Fruit fly (Drosophila melanogaster) whole organism, embryonic: Measurements from ENCODE around the gene CG4570.
A peak's percentile ranks its signal among the peaks of the same experiment; 100 is the strongest.

Experiments
- Bteb2 ChIP-seq: fragments of 200-800 bp; sonication (Bioruptor generic); optimal IDR thresholded peaks from 2 replicates; lab custom pipeline; 2016; ENCODE audit warnings: missing biosample characterization, missing genetic modification characterization
- C15 ChIP-seq: fragments of 200-800 bp; sonication (Bioruptor generic); IDR thresholded peaks from 3 replicates; pipeline ENCODE4 v1.3.6; 2022; ENCODE audit warnings: missing biosample characterization, missing genetic modification characterization
- CG10274 ChIP-seq: fragments of 200-800 bp; sonication (Bioruptor generic); optimal IDR thresholded peaks from 3 replicates; lab custom pipeline; 2017; ENCODE audit warnings: missing biosample characterization, mild to moderate bottlenecking, missing genetic modification characterization
- CG10979 ChIP-seq: fragments of 200-800 bp; sonication (Bioruptor generic); optimal IDR thresholded peaks from 2 replicates; lab custom pipeline; 2018; ENCODE audit warnings: missing biosample characterization, mild to moderate bottlenecking, missing genetic modification characterization, moderate library complexity
- CG11085 ChIP-seq: fragments of 200-800 bp; sonication (Bioruptor generic); IDR thresholded peaks from 2 replicates; pipeline ENCODE4 v1.3.6; 2022; ENCODE audit warnings: missing biosample characterization, missing genetic modification characterization
- CG11696 ChIP-seq: fragments of 200-800 bp; sonication (Bioruptor generic); IDR thresholded peaks from 2 replicates; pipeline ENCODE4 v1.3.6; 2022; ENCODE audit warnings: missing biosample characterization, missing genetic modification characterization
- CG12071 ChIP-seq: fragments of 200-800 bp; sonication (Bioruptor generic); optimal IDR thresholded peaks from 3 replicates; lab custom pipeline; 2018; ENCODE audit warnings: missing biosample characterization, mild to moderate bottlenecking, missing genetic modification characterization
- CG12769 ChIP-seq: fragments of 200-800 bp; sonication (Bioruptor generic); optimal IDR thresholded peaks from 2 replicates; lab custom pipeline; 2019; ENCODE audit warnings: missing biosample characterization, mild to moderate bottlenecking, missing genetic modification characterization, moderate library complexity
- CG13296 ChIP-seq: fragments of 200-800 bp; sonication (Bioruptor generic); optimal IDR thresholded peaks from 3 replicates; lab custom pipeline; 2018; ENCODE audit warnings: missing biosample characterization, mild to moderate bottlenecking, missing genetic modification characterization
- CG15073 ChIP-seq: fragments of 200-800 bp; sonication (Bioruptor generic); optimal IDR thresholded peaks from 2 replicates; lab custom pipeline; 2016; ENCODE audit warnings: missing biosample characterization, missing genetic modification characterization
- CG15601 ChIP-seq: fragments of 200-800 bp; sonication (Bioruptor generic); optimal IDR thresholded peaks from 3 replicates; lab custom pipeline; 2019; ENCODE audit warnings: missing biosample characterization, mild to moderate bottlenecking, missing genetic modification characterization, moderate library complexity
- CG1602 ChIP-seq: fragments of 200-800 bp; sonication (Bioruptor generic); optimal IDR thresholded peaks from 3 replicates; lab custom pipeline; 2016; ENCODE audit warnings: missing biosample characterization, missing genetic modification characterization
- CG1603 ChIP-seq: fragments of 200-800 bp; sonication (Bioruptor generic); optimal IDR thresholded peaks from 2 replicates; lab custom pipeline; 2019; ENCODE audit warnings: missing biosample characterization, mild to moderate bottlenecking, missing genetic modification characterization, moderate library complexity
- CG17359 ChIP-seq: fragments of 200-800 bp; sonication (Bioruptor generic); optimal IDR thresholded peaks from 3 replicates; lab custom pipeline; 2018; ENCODE audit warnings: missing biosample characterization, mild to moderate bottlenecking, missing genetic modification characterization, moderate library complexity
- CG2712 ChIP-seq: fragments of 200-800 bp; optimal IDR thresholded peaks from 3 replicates; lab custom pipeline; 2019; ENCODE audit warnings: missing biosample characterization, mild to moderate bottlenecking, missing genetic modification characterization, moderate library complexity
- CG30431 ChIP-seq: fragments of 200-800 bp; sonication (Bioruptor generic); optimal IDR thresholded peaks from 2 replicates; lab custom pipeline; 2017; ENCODE audit warnings: missing biosample characterization, missing genetic modification characterization
- CG3281 ChIP-seq: fragments of 200-800 bp; sonication (Bioruptor generic); optimal IDR thresholded peaks from 3 replicates; lab custom pipeline; 2017; ENCODE audit warnings: missing biosample characterization, mild to moderate bottlenecking, missing genetic modification characterization
- CG34376 ChIP-seq: fragments of 200-800 bp; sonication (Bioruptor generic); optimal IDR thresholded peaks from 2 replicates; lab custom pipeline; 2018; ENCODE audit warnings: missing biosample characterization, mild to moderate bottlenecking, missing genetic modification characterization
- CG3838 ChIP-seq: fragments of 200-800 bp; sonication (Bioruptor generic); optimal IDR thresholded peaks from 3 replicates; lab custom pipeline; 2016; ENCODE audit warnings: missing biosample characterization, missing genetic modification characterization
- CG3995 ChIP-seq: fragments of 200-800 bp; sonication (Bioruptor generic); optimal IDR thresholded peaks from 3 replicates; lab custom pipeline; 2016; ENCODE audit warnings: missing biosample characterization, missing genetic modification characterization
- CG42726 ChIP-seq: fragments of 200-800 bp; sonication (Bioruptor generic); IDR thresholded peaks from 2 replicates; pipeline ENCODE4 v1.3.6; 2022; ENCODE audit warnings: missing biosample characterization, missing genetic modification characterization; ENCODE audit not compliant: partially characterized antibody
- CG4854 ChIP-seq: fragments of 200-800 bp; sonication (Bioruptor generic); optimal IDR thresholded peaks from 2 replicates; lab custom pipeline; 2016; ENCODE audit warnings: missing biosample characterization, missing genetic modification characterization, inconsistent platforms
- CG6654 ChIP-seq: fragments of 200-800 bp; sonication (Bioruptor generic); optimal IDR thresholded peaks from 2 replicates; lab custom pipeline; 2017; ENCODE audit warnings: missing biosample characterization, mild to moderate bottlenecking, missing genetic modification characterization
- Doc3 ChIP-seq: fragments of 200-800 bp; sonication (Bioruptor generic); IDR thresholded peaks from 3 replicates; pipeline ENCODE4 v1.3.6; 2022; ENCODE audit warnings: missing biosample characterization, missing genetic modification characterization; ENCODE audit not compliant: partially characterized antibody
- E2f2 ChIP-seq: fragments of 200-800 bp; sonication (Bioruptor generic); IDR thresholded peaks from 2 replicates; pipeline ENCODE4 v1.3.6; 2022; ENCODE audit warnings: missing biosample characterization, missing genetic modification characterization
- Fer1 ChIP-seq: fragments of 200-800 bp; sonication (Bioruptor generic); optimal IDR thresholded peaks from 2 replicates; lab custom pipeline; 2017; ENCODE audit warnings: missing biosample characterization, mild to moderate bottlenecking, missing genetic modification characterization
- HHEX ChIP-seq: fragments of 200-800 bp; sonication (Bioruptor generic); optimal IDR thresholded peaks from 3 replicates; lab custom pipeline; 2017; ENCODE audit warnings: missing biosample characterization, mild to moderate bottlenecking, missing genetic modification characterization, missing genetic modification reagents
- HmgZ ChIP-seq: fragments of 200-800 bp; sonication (Bioruptor generic); optimal IDR thresholded peaks from 2 replicates; lab custom pipeline; 2018; ENCODE audit warnings: missing biosample characterization, mild to moderate bottlenecking, missing genetic modification characterization
- Jarid2 ChIP-seq: fragments of 200-800 bp; sonication (Bioruptor generic); optimal IDR thresholded peaks from 3 replicates; lab custom pipeline; 2017; ENCODE audit warnings: mild to moderate bottlenecking, missing biosample characterization, missing genetic modification reagents, missing genetic modification characterization
- Opbp ChIP-seq: fragments of 200-800 bp; sonication (Bioruptor generic); IDR thresholded peaks from 3 replicates; pipeline ENCODE4 v1.3.6; 2022; ENCODE audit warnings: missing biosample characterization, missing genetic modification characterization; ENCODE audit not compliant: partially characterized antibody
- Optix ChIP-seq: fragments of 200-800 bp; sonication (Bioruptor generic); IDR thresholded peaks from 3 replicates; pipeline ENCODE4 v1.3.6; 2022; ENCODE audit warnings: missing biosample characterization, missing genetic modification characterization
- Sox100B ChIP-seq: fragments of 200-800 bp; sonication (Bioruptor generic); optimal IDR thresholded peaks from 3 replicates; lab custom pipeline; 2018; ENCODE audit warnings: missing biosample characterization, mild to moderate bottlenecking, missing genetic modification characterization
- Xrp1 ChIP-seq: fragments of 200-800 bp; sonication (Bioruptor generic); IDR thresholded peaks from 2 replicates; pipeline ENCODE4 v1.3.6; 2022; ENCODE audit warnings: missing biosample characterization, missing genetic modification characterization
- cad ChIP-seq: fragments of >200 bp; optimal IDR thresholded peaks from 2 replicates; lab custom pipeline; 2017; ENCODE audit warnings: missing biosample characterization, missing genetic modification characterization
- cwo ChIP-seq: fragments of 200-800 bp; sonication (Bioruptor generic); optimal IDR thresholded peaks from 3 replicates; lab custom pipeline; 2017; ENCODE audit warnings: missing biosample characterization, missing genetic modification characterization, mild to moderate bottlenecking, moderate library complexity, missing genetic modification reagents
- gcm2 ChIP-seq: fragments of 200-800 bp; sonication (Bioruptor generic); optimal IDR thresholded peaks from 2 replicates; lab custom pipeline; 2016; ENCODE audit warnings: missing biosample characterization, missing genetic modification characterization
- ham ChIP-seq: fragments of 200-800 bp; sonication (Bioruptor generic); IDR thresholded peaks from 2 replicates; pipeline ENCODE4 v1.3.6; 2022; ENCODE audit warnings: missing biosample characterization, missing genetic modification characterization
- hth ChIP-seq: fragments of >200 bp; optimal IDR thresholded peaks from 2 replicates; lab custom pipeline; 2017; ENCODE audit warnings: inconsistent platforms
- ind ChIP-seq: fragments of 200-800 bp; sonication (Bioruptor generic); optimal IDR thresholded peaks from 3 replicates; lab custom pipeline; 2016; ENCODE audit warnings: missing biosample characterization, missing genetic modification characterization
- kah ChIP-seq: fragments of 200-800 bp; sonication (Bioruptor generic); optimal IDR thresholded peaks from 2 replicates; lab custom pipeline; 2018; ENCODE audit warnings: missing biosample characterization, mild to moderate bottlenecking, missing genetic modification characterization
- pita ChIP-seq: fragments of 200-800 bp; sonication (Bioruptor generic); optimal IDR thresholded peaks from 2 replicates; lab custom pipeline; 2017; ENCODE audit warnings: missing biosample characterization, mild to moderate bottlenecking, missing genetic modification characterization
- sc ChIP-seq, 3 experiments: fragments of >200 bp in 2 of 3; fragments of 200-800 bp in 1 of 3; sonication (Bioruptor generic) in 1 of 3; optimal IDR thresholded peaks; 2 replicates in 2 of 3; 3 replicates in 1 of 3; lab custom pipeline; 2017; ENCODE audit warnings: mild to moderate bottlenecking in 1 of 3, missing biosample characterization in 1 of 3, missing genetic modification characterization in 1 of 3, missing genetic modification reagents in 1 of 3
- so ChIP-seq: fragments of 200-800 bp; sonication (Bioruptor generic); IDR thresholded peaks from 3 replicates; pipeline ENCODE4 v1.3.6; 2022; ENCODE audit warnings: missing biosample characterization, missing genetic modification characterization
- stwl ChIP-seq: fragments of 200-800 bp; sonication (Bioruptor generic); optimal IDR thresholded peaks from 3 replicates; lab custom pipeline; 2018; ENCODE audit warnings: missing biosample characterization, mild to moderate bottlenecking, missing genetic modification characterization, moderate library complexity
- sug ChIP-seq: fragments of 200-800 bp; optimal IDR thresholded peaks from 2 replicates; lab custom pipeline; 2019; ENCODE audit warnings: missing biosample characterization, mild to moderate bottlenecking, missing genetic modification characterization, moderate library complexity
- tll ChIP-seq, 2 experiments: fragments of 200-800 bp in 1 of 2; fragments of >200 bp in 1 of 2; sonication (Bioruptor generic) in 1 of 2; optimal IDR thresholded peaks; 2 replicates each; lab custom pipeline; 2017 to 2019; ENCODE audit warnings: missing biosample characterization in 2 of 2, missing genetic modification characterization in 2 of 2, mild to moderate bottlenecking in 1 of 2, moderate library complexity in 1 of 2
- trem ChIP-seq: fragments of 200-800 bp; optimal IDR thresholded peaks from 3 replicates; lab custom pipeline; 2019; ENCODE audit warnings: missing biosample characterization, mild to moderate bottlenecking, missing genetic modification characterization, moderate library complexity
- wek ChIP-seq: fragments of 200-800 bp; sonication (Bioruptor generic); optimal IDR thresholded peaks from 3 replicates; lab custom pipeline; 2018; ENCODE audit warnings: missing biosample characterization, mild to moderate bottlenecking, missing genetic modification characterization, moderate library complexity

Gene CG4570

dm6 chr3R:10862773-10863445 is 6.3 kb downstream of the CG4570 start, which contains the start of gene CG6574 (continued):
- TF ChIP-seq C15 (no peak), Xrp1 (GFP tag; lab: Robert Waterston, UW) (peak; percentile 22; the same call in 1 of the 2 replicates), CG1603 (peak; percentile 19), so (no peak), CG6654 (peak; percentile 70), Opbp (GFP tag; lab: Robert Waterston, UW) (0 out of 3 replicates have a peak, but pooled peaks have one; percentile 14), Fer1 (GFP tag; lab: Kevin White, UChicago) (peak; percentile 26), CG30431 (GFP tag; lab: Kevin White, UChicago) (no peak), CG4854 (GFP tag; lab: Kevin White, UChicago) (peak; percentile 73), cwo (GFP tag; lab: Kevin White, UChicago) (peak; percentile 17), ham (GFP tag; lab: Robert Waterston, UW) (no peak), CG11696 (GFP tag; lab: Robert Waterston, UW) (peak; percentile 95), sc (optimal IDR thresholded peaks at IDR 0.05; lab: Kevin White, UChicago) (no peak), sc (GFP tag; optimal IDR thresholded peaks at IDR 0.05; lab: Kevin White, UChicago) (no peak), Sox100B (GFP tag; lab: Kevin White, UChicago) (no peak), CG15073 (GFP tag; lab: Kevin White, UChicago) (no peak), CG12769 (tag; lab: Kevin White, UChicago) (peak; percentile 40), sug (tag; lab: Kevin White, UChicago) (peak; percentile 32), CG3838 (GFP tag; lab: Kevin White, UChicago) (peak; percentile 17), trem (tag; lab: Kevin White, UChicago) (peak; percentile 41), CG1602 (GFP tag; lab: Kevin White, UChicago) (no peak), gcm2 (GFP tag; lab: Kevin White, UChicago) (no peak), HHEX (GFP tag; lab: Kevin White, UChicago) (peak; percentile 15), cad (GFP tag; lab: Kevin White, UChicago) (no peak), CG15601 (tag; lab: Kevin White, UChicago) (no peak), stwl (tag; lab: Kevin White, UChicago) (peak; percentile 11), CG3281 (GFP tag; lab: Kevin White, UChicago) (peak; percentile 12), HmgZ (peak; percentile 2), CG10979 (tag; lab: Kevin White, UChicago) (peak; percentile 29), CG11085 (GFP tag; lab: Robert Waterston, UW) (no peak), CG12071 (peak; percentile 35), wek (GFP tag; lab: Kevin White, UChicago) (peak; percentile 2), hth (lab: Kevin White, UChicago) (no peak), CG42726 (GFP tag; lab: Robert Waterston, UW) (no peak), E2f2 (GFP tag; lab: Robert Waterston, UW) (peak; percentile 15; the same call in 1 of the 2 replicates), CG3995 (GFP tag; lab: Kevin White, UChicago) (peak; percentile 10), tll (GFP tag; optimal IDR thresholded peaks at IDR 0.05; lab: Kevin White, UChicago) (peak in 1 of 2 experiments; percentile 74), Jarid2 (GFP tag; lab: Kevin White, UChicago) (no peak), pita (no peak), kah (GFP tag; lab: Kevin White, UChicago) (peak; percentile 45), ind (peak; percentile 6), CG10274 (GFP tag; lab: Kevin White, UChicago) (peak; percentile 97), Bteb2 (GFP tag; lab: Kevin White, UChicago) (no peak), CG13296 (GFP tag; lab: Kevin White, UChicago) (peak; percentile 11), CG34376 (GFP tag; lab: Kevin White, UChicago) (peak; percentile 46), CG17359 (tag; lab: Kevin White, UChicago) (peak; percentile 28), Optix (GFP tag; lab: Robert Waterston, UW) (no peak), Doc3 (GFP tag; lab: Robert Waterston, UW) (0 out of 3 replicates have a peak, but pooled peaks have one; percentile 6), CG2712 (tag; lab: Kevin White, UChicago) (peak; percentile 6)
